Worm (Caenorhabditis elegans) whole organism, young adult: ENCODE data around the gene Y50E8A.5.

Experiments
- C17E4.6 ChIP-seq: fragments of 200-800 bp; sonication (Bioruptor generic); IDR thresholded peaks from 2 replicates; pipeline ENCODE4 v1.3.6; 2022; ENCODE audit warnings: missing genetic modification reagents, missing genetic modification characterization, missing compliant biosample characterization
- F33H1.4 ChIP-seq: fragments of 200-800 bp; sonication (Bioruptor generic); IDR thresholded peaks from 2 replicates; pipeline ENCODE4 v1.3.6; 2022; ENCODE audit warnings: missing genetic modification reagents, missing genetic modification characterization, missing compliant biosample characterization
- F39B2.1 ChIP-seq: fragments of 200-800 bp; sonication (Bioruptor generic); IDR thresholded peaks from 2 replicates; pipeline ENCODE4 v1.3.6; 2022; ENCODE audit warnings: missing genetic modification reagents, missing genetic modification characterization, missing compliant biosample characterization
- F55B11.4 ChIP-seq: sonication (generic microtip); optimal IDR thresholded peaks from 2 replicates; lab custom pipeline; 2016; ENCODE audit warnings: missing compliant biosample characterization, missing genetic modification characterization, borderline replicate concordance; ENCODE audit not compliant: insufficient read depth
- F57C9.4 ChIP-seq: sonication (generic microtip); optimal IDR thresholded peaks from 2 replicates; lab custom pipeline; 2017; ENCODE audit warnings: mild to moderate bottlenecking, missing genetic modification characterization, missing compliant biosample characterization
- K11D2.4 ChIP-seq: fragments of 200-800 bp; sonication (Bioruptor generic); IDR thresholded peaks from 2 replicates; pipeline ENCODE4 v1.3.6; 2022; ENCODE audit warnings: missing genetic modification reagents, missing genetic modification characterization, missing compliant biosample characterization
- T07F8.4 ChIP-seq: sonication (generic microtip); optimal IDR thresholded peaks from 2 replicates; lab custom pipeline; 2016; ENCODE audit warnings: mild to moderate bottlenecking, missing genetic modification characterization, moderate library complexity, missing compliant biosample characterization
- T26A5.8 ChIP-seq: sonication (generic microtip); optimal IDR thresholded peaks from 2 replicates; lab custom pipeline; 2016; ENCODE audit warnings: missing genetic modification characterization, missing compliant biosample characterization
- akir-1 ChIP-seq: fragments of 200-800 bp; sonication (Bioruptor generic); optimal IDR thresholded peaks from 2 replicates; lab custom pipeline; 2018; ENCODE audit warnings: mild to moderate bottlenecking, missing genetic modification characterization, moderate library complexity, missing compliant biosample characterization
- aptf-3 ChIP-seq: fragments of 200-800 bp; sonication (Bioruptor generic); IDR thresholded peaks from 2 replicates; pipeline ENCODE4 v1.3.6; 2022; ENCODE audit warnings: missing genetic modification characterization, missing compliant biosample characterization
- athp-1 ChIP-seq: sonication (generic microtip); optimal IDR thresholded peaks from 2 replicates; lab custom pipeline; 2017; ENCODE audit warnings: mild to moderate bottlenecking, missing genetic modification characterization, missing compliant biosample characterization
- attf-5 ChIP-seq: fragments of 200-800 bp; sonication (Bioruptor generic); optimal IDR thresholded peaks from 2 replicates; lab custom pipeline; 2018; ENCODE audit warnings: mild to moderate bottlenecking, missing genetic modification characterization, missing compliant biosample characterization
- attf-6 ChIP-seq: fragments of 200-800 bp; sonication (Bioruptor generic); IDR thresholded peaks from 2 replicates; pipeline ENCODE4 v1.3.6; 2022; ENCODE audit warnings: missing genetic modification reagents, missing genetic modification characterization, missing compliant biosample characterization
- bed-2 ChIP-seq: fragments of 200-800 bp; sonication (Bioruptor generic); IDR thresholded peaks from 2 replicates; pipeline ENCODE4 v1.3.6; 2022; ENCODE audit warnings: missing genetic modification reagents, missing genetic modification characterization, missing compliant biosample characterization
- ceh-40 ChIP-seq: fragments of 200-800 bp; sonication (Bioruptor generic); IDR thresholded peaks from 2 replicates; pipeline ENCODE4 v1.3.6; 2022; ENCODE audit warnings: missing genetic modification characterization, missing compliant biosample characterization
- ceh-58 ChIP-seq: fragments of 200-800 bp; sonication (Bioruptor generic); IDR thresholded peaks from 2 replicates; pipeline ENCODE4 v1.3.6; 2022; ENCODE audit warnings: missing genetic modification characterization, missing compliant biosample characterization
- ceh-79 ChIP-seq: sonication (generic microtip); optimal IDR thresholded peaks from 2 replicates; lab custom pipeline; 2017; ENCODE audit warnings: mild to moderate bottlenecking, missing genetic modification characterization, missing compliant biosample characterization
- ceh-91 ChIP-seq: fragments of 200-800 bp; sonication (Bioruptor generic); IDR thresholded peaks from 2 replicates; pipeline ENCODE4 v1.3.6; 2022; ENCODE audit warnings: missing genetic modification reagents, missing genetic modification characterization, missing compliant biosample characterization
- dpl-1 ChIP-seq: fragments of 150-350 bp; optimal IDR thresholded peaks from 2 replicates; lab custom pipeline; 2014; ENCODE audit warnings: missing biosample characterization, missing genetic modification reagents, missing genetic modification characterization
- efl-1 ChIP-seq: fragments of 150-350 bp; optimal IDR thresholded peaks from 2 replicates; lab custom pipeline; 2014; ENCODE audit warnings: missing biosample characterization, missing genetic modification reagents, missing genetic modification characterization
- ets-4 ChIP-seq: fragments of 200-800 bp; sonication (Bioruptor generic); optimal IDR thresholded peaks from 2 replicates; lab custom pipeline; 2018; ENCODE audit warnings: mild to moderate bottlenecking, missing genetic modification characterization, missing compliant biosample characterization
- fkh-3 ChIP-seq: sonication (generic microtip); optimal IDR thresholded peaks from 2 replicates; lab custom pipeline; 2016; ENCODE audit warnings: mild to moderate bottlenecking, missing genetic modification characterization, missing compliant biosample characterization
- gei-17 ChIP-seq: fragments of 200-800 bp; sonication (Bioruptor generic); optimal IDR thresholded peaks from 2 replicates; lab custom pipeline; 2018; ENCODE audit warnings: mild to moderate bottlenecking, missing genetic modification characterization, missing compliant biosample characterization
- hlh-26 ChIP-seq: fragments of 200-800 bp; sonication (Bioruptor generic); conservative IDR thresholded peaks from 2 replicates; pipeline ENCODE4 v1.3.6; 2022; ENCODE audit warnings: missing genetic modification reagents, missing genetic modification characterization, missing compliant biosample characterization
- hrde-1 ChIP-seq: sonication (generic microtip); optimal IDR thresholded peaks from 2 replicates; lab custom pipeline; 2016; ENCODE audit warnings: missing genetic modification characterization, mild to moderate bottlenecking, missing compliant biosample characterization, moderate library complexity, missing genotype, missing genetic modification reagents, borderline replicate concordance
- let-526 ChIP-seq: fragments of 200-800 bp; sonication (Bioruptor generic); IDR thresholded peaks from 2 replicates; pipeline ENCODE4 v1.3.6; 2022; ENCODE audit warnings: missing genetic modification reagents, missing genetic modification characterization, missing compliant biosample characterization
- lir-1 ChIP-seq: fragments of 200-800 bp; sonication (Bioruptor generic); conservative IDR thresholded peaks from 2 replicates; pipeline ENCODE4 v1.3.6; 2022; ENCODE audit warnings: missing genetic modification reagents, missing genetic modification characterization, missing compliant biosample characterization
- lsl-1 ChIP-seq: fragments of 200-800 bp; sonication (Bioruptor generic); optimal IDR thresholded peaks from 2 replicates; lab custom pipeline; 2018; ENCODE audit warnings: mild to moderate bottlenecking, missing genetic modification characterization, moderate library complexity, missing compliant biosample characterization
- lsy-27 ChIP-seq: sonication (generic microtip); optimal IDR thresholded peaks from 2 replicates; lab custom pipeline; 2017; ENCODE audit warnings: missing genetic modification characterization, mild to moderate bottlenecking, missing compliant biosample characterization, antibody characterized with exemption, missing genotype, borderline replicate concordance; ENCODE audit not compliant: insufficient read depth
- mcd-1 ChIP-seq: fragments of 200-800 bp; sonication (Bioruptor generic); IDR thresholded peaks from 2 replicates; pipeline ENCODE4 v1.3.6; 2022; ENCODE audit warnings: missing genetic modification reagents, missing genetic modification characterization, missing compliant biosample characterization
- mes-4 ChIP-seq: sonication (generic microtip); optimal IDR thresholded peaks from 2 replicates; lab custom pipeline; 2016; ENCODE audit warnings: missing genotype, missing genetic modification characterization, missing compliant biosample characterization
- mxl-1 ChIP-seq: sonication (generic microtip); optimal IDR thresholded peaks from 2 replicates; lab custom pipeline; 2016; ENCODE audit warnings: missing genetic modification characterization, missing compliant biosample characterization
- nfyb-1 ChIP-seq: fragments of 200-800 bp; sonication (Bioruptor generic); IDR thresholded peaks from 2 replicates; pipeline ENCODE4 v1.3.6; 2022; ENCODE audit warnings: missing genetic modification reagents, missing genetic modification characterization, missing compliant biosample characterization
- nhr-179 ChIP-seq: sonication (generic microtip); optimal IDR thresholded peaks from 2 replicates; lab custom pipeline; 2016; ENCODE audit warnings: mild to moderate bottlenecking, missing genetic modification characterization, missing compliant biosample characterization
- nhr-27 ChIP-seq: fragments of 200-800 bp; sonication (Bioruptor generic); optimal IDR thresholded peaks from 2 replicates; lab custom pipeline; 2018; ENCODE audit warnings: mild to moderate bottlenecking, missing genetic modification characterization, moderate library complexity, missing compliant biosample characterization
- pbrm-1 ChIP-seq: fragments of 200-800 bp; sonication (Bioruptor generic); IDR thresholded peaks from 2 replicates; pipeline ENCODE4 v1.3.6; 2022; ENCODE audit warnings: missing genetic modification reagents, missing genetic modification characterization, missing compliant biosample characterization
- rcor-1 ChIP-seq: fragments of 200-800 bp; sonication (Bioruptor generic); IDR thresholded peaks from 2 replicates; pipeline ENCODE4 v1.3.6; 2022; ENCODE audit warnings: missing genetic modification reagents, missing genetic modification characterization, missing compliant biosample characterization
- sdz-38 ChIP-seq: sonication (generic microtip); optimal IDR thresholded peaks from 2 replicates; lab custom pipeline; 2016; ENCODE audit warnings: missing genotype, missing genetic modification characterization, missing compliant biosample characterization
- sea-2 ChIP-seq: fragments of 200-800 bp; sonication (Bioruptor generic); IDR thresholded peaks from 2 replicates; pipeline ENCODE4 v1.3.6; 2022; ENCODE audit warnings: missing genetic modification characterization, missing compliant biosample characterization
- snpc-1.3 ChIP-seq: sonication (generic microtip); optimal IDR thresholded peaks from 2 replicates; lab custom pipeline; 2017; ENCODE audit warnings: missing genetic modification characterization, mild to moderate bottlenecking, missing compliant biosample characterization, antibody characterized with exemption, moderate library complexity, missing genotype, missing genetic modification reagents; ENCODE audit not compliant: insufficient read depth
- snpc-3.4 ChIP-seq: sonication (generic microtip); optimal IDR thresholded peaks from 2 replicates; lab custom pipeline; 2017; ENCODE audit warnings: missing genetic modification characterization, mild to moderate bottlenecking, missing compliant biosample characterization, antibody characterized with exemption, moderate library complexity, missing genotype, missing genetic modification reagents
- sptf-2 ChIP-seq: fragments of 200-800 bp; sonication (Bioruptor generic); optimal IDR thresholded peaks from 2 replicates; lab custom pipeline; 2018; ENCODE audit warnings: mild to moderate bottlenecking, missing genetic modification characterization, missing compliant biosample characterization
- tbp1 ChIP-seq: fragments of 200-800 bp; sonication (Bioruptor generic); optimal IDR thresholded peaks from 2 replicates; lab custom pipeline; 2018; ENCODE audit warnings: mild to moderate bottlenecking, missing genetic modification characterization, missing compliant biosample characterization
- tbx-9 ChIP-seq: sonication (generic microtip); optimal IDR thresholded peaks from 2 replicates; lab custom pipeline; 2016; ENCODE audit warnings: borderline replicate concordance, missing genetic modification characterization, inconsistent platforms, missing compliant biosample characterization
- tlf-1 ChIP-seq: fragments of 200-800 bp; sonication (Bioruptor generic); optimal IDR thresholded peaks from 2 replicates; lab custom pipeline; 2018; ENCODE audit warnings: mild to moderate bottlenecking, missing genetic modification characterization, missing compliant biosample characterization
- unc-130 ChIP-seq: sonication (generic microtip); optimal IDR thresholded peaks from 2 replicates; lab custom pipeline; 2016; ENCODE audit warnings: missing genetic modification reagents, missing genetic modification characterization, missing compliant biosample characterization
- ztf-22 ChIP-seq: fragments of 200-800 bp; sonication (Bioruptor generic); optimal IDR thresholded peaks from 2 replicates; lab custom pipeline; 2018; ENCODE audit warnings: mild to moderate bottlenecking, missing genetic modification characterization, moderate library complexity, missing compliant biosample characterization

The Y50E8A.5 gene

ce11 chrV:14696604-14697307 lies 40.0 kb downstream of the Y50E8A.5 start, which contains the start of gene unc-112 (continued):
- TF ChIP-seq nfyb-1 (GFP tag; lab: Robert Waterston, UW), result 0 out of 2 replicates have a peak, but pooled peaks have one; percentile 53
- no peak for TF ChIP-seq fkh-3 (tag; lab: Kevin White, UChicago)
- TF ChIP-seq attf-5 (GFP tag; lab: Kevin White, UChicago), result peak; percentile 80
- no peak for TF ChIP-seq ztf-22 (GFP tag; lab: Kevin White, UChicago)
- no peak for TF ChIP-seq mes-4 (tag; lab: Kevin White, UChicago)
- TF ChIP-seq nhr-179, result no peak
- peak; percentile 37; the same call in 1 of the 2 replicates for TF ChIP-seq rcor-1
- 0 out of 2 replicates have a peak, but pooled peaks have one; percentile 24 for TF ChIP-seq pbrm-1 (GFP tag; lab: Robert Waterston, UW)
- no peak for TF ChIP-seq T26A5.8
- peak; percentile 15 for TF ChIP-seq efl-1
- TF ChIP-seq F33H1.4 (GFP tag; lab: Robert Waterston, UW), result no peak
- no peak for TF ChIP-seq sea-2 (GFP tag; lab: Robert Waterston, UW)
- TF ChIP-seq F55B11.4, result no peak
- no peak for TF ChIP-seq tbx-9 (tag; lab: Kevin White, UChicago)
- no peak for TF ChIP-seq ceh-58
- TF ChIP-seq ets-4, result peak; percentile 50
- no peak for TF ChIP-seq akir-1 (GFP tag; lab: Kevin White, UChicago)
- TF ChIP-seq snpc-1.3 (tag; lab: Kevin White, UChicago), result no peak
- TF ChIP-seq F57C9.4, result no peak
- no peak for TF ChIP-seq unc-130 (GFP tag; lab: Kevin White, UChicago)
- TF ChIP-seq let-526 (GFP tag; lab: Robert Waterston, UW), result 0 out of 2 replicates have a peak, but pooled peaks have one; percentile 39
- TF ChIP-seq nhr-27 (tag; lab: Kevin White, UChicago), result no peak
- TF ChIP-seq bed-2 (GFP tag; lab: Robert Waterston, UW), result no peak
- no peak for TF ChIP-seq ceh-40 (GFP tag; lab: Robert Waterston, UW)
- no peak for TF ChIP-seq lsl-1
- no peak for TF ChIP-seq lsy-27
- TF ChIP-seq athp-1 (tag; lab: Kevin White, UChicago), result no peak
- no peak for TF ChIP-seq gei-17 (GFP tag; lab: Kevin White, UChicago)
- no peak for TF ChIP-seq hrde-1 (tag; lab: Kevin White, UChicago)
- no peak for TF ChIP-seq snpc-3.4 (tag; lab: Kevin White, UChicago)
- no peak for TF ChIP-seq tlf-1 (GFP tag; lab: Kevin White, UChicago)
- TF ChIP-seq ceh-79 (tag; lab: Kevin White, UChicago), result no peak
- TF ChIP-seq T07F8.4 (tag; lab: Kevin White, UChicago), result no peak
- peak; percentile 32 for TF ChIP-seq tbp1 (GFP tag; lab: Kevin White, UChicago)
- TF ChIP-seq aptf-3 (GFP tag; lab: Robert Waterston, UW), result no peak
- no peak for TF ChIP-seq attf-6
- no peak for TF ChIP-seq hlh-26 (GFP tag; lab: Robert Waterston, UW)
- peak; percentile 76 for TF ChIP-seq mcd-1 (GFP tag; lab: Robert Waterston, UW)
- TF ChIP-seq mxl-1, result no peak
- TF ChIP-seq K11D2.4 (GFP tag; lab: Robert Waterston, UW), result 0 out of 2 replicates have a peak, but pooled peaks have one; percentile 26
- 0 out of 2 replicates have a peak, but pooled peaks have one; percentile 20 for TF ChIP-seq C17E4.6 (GFP tag; lab: Robert Waterston, UW)
- no peak for TF ChIP-seq F39B2.1
- no peak for TF ChIP-seq sptf-2
- TF ChIP-seq lir-1 (GFP tag; lab: Robert Waterston, UW), result no peak
- TF ChIP-seq ceh-91 (GFP tag; lab: Robert Waterston, UW), result no peak
- TF ChIP-seq dpl-1, result no peak
- no peak for TF ChIP-seq sdz-38 (tag; lab: Kevin White, UChicago)
